Fruit fly (Drosophila melanogaster) whole organism: ENCODE results near the gene CG15914.

Source experiments
- CG8478 ChIP-seq: fragments of >200 bp; optimal IDR thresholded peaks from 2 replicates; lab custom pipeline; 2018; ENCODE audit warnings: inconsistent platforms
- EcR ChIP-seq, 2 experiments: fragments of >200 bp; optimal IDR thresholded peaks; 2 replicates each; lab custom pipeline; 2017; ENCODE audit warnings: missing biosample characterization in 2 of 2, missing genetic modification characterization in 2 of 2, missing genetic modification reagents in 2 of 2
- usp ChIP-seq: fragments of >200 bp; optimal IDR thresholded peaks from 2 replicates; lab custom pipeline; 2017; ENCODE audit warnings: missing biosample characterization, missing genetic modification characterization, mixed read lengths

DNA sequence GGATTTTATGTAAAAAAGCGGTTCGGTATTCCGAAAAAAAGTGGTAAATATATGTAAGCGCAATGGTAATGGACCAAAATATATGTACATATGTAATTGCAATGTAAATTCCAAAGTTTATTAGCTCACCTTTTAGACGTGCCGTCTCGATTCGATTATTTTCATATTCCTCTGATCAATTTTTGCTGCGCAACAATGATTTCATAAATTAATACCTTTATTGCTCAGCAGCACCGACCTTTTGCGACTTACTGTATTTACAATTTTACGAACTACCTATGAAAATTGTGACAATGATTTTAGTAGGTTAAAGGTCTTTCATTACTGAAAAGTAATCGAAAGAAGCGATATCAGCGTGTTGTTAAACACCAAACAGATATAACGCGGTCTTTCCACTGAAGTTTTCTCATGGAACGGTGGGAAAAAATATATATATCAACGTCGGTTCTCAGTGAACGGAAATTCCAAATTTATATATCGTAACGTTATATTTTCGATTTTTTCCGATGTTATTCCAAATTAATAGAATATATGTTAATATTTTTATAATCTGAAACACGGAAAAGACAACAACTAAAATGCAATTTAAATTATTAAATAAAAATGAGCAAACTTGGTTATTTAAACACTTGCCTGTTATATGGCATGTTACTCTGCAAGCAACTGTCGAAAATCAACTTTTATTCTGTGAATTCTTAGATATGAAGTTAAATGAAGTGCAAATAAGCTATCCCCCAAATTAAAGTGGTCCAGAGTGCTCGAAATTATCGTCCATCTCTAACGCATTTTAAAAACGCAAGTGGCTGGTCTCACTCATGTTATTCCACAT is 36.8 kb downstream of the CG15914 start, which contains the start of the genes MSBP and CG15916:
- TF ChIP-seq CG8478 (no peak), usp (GFP tag; lab: Kevin White, UChicago) (no peak), EcR (GFP tag; optimal IDR thresholded peaks at IDR 0.05; lab: Kevin White, UChicago) (no peak)
